Fruit fly (Drosophila melanogaster) S2 (cell line): ENCODE results near the gene Gip.

Experiments used
- CG8478 ChIP-seq: fragments of >200 bp; optimal IDR thresholded peaks from 2 replicates; lab custom pipeline; 2018
- CTCF ChIP-seq, 2 experiments: fragments of >200 bp; optimal IDR thresholded peaks; 2 replicates each; lab custom pipeline; 2018

DNA sequence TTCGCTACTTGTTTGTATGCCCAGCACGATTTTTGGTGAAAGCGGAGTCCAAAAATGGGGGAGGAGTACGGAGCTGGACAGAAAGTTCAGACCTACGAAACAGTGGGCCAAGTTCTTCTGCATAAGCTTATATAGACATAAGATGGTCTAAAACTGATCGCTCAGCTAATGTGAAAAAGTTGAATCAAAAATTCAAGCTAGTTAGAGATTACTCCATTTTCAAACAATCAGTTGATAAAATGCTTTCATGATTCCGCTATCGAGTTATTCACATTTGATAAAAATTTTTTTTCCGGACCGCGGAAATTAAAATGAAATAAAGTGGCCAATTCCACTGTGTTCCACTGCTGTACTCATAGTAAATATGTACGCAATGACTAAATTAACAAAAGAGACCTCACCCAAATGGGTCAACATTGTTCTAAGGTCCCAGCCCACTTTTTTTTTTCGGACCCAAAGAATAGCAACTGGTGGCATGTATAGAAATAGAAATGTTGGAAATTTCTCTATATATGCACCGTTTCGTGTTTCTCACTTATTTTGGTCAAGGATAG, 9.2 kb downstream of the Gip start:
- TF ChIP-seq CTCF (optimal IDR thresholded peaks at IDR 0.05; lab: Kevin White, UChicago), result no peak
- TF ChIP-seq CG8478, result no peak
